Worm (Caenorhabditis elegans) whole organism, young adult: ENCODE data around the gene rps-2.

Experiments
- attf-5 ChIP-seq: fragments of 200-800 bp; sonication (Bioruptor generic); optimal IDR thresholded peaks from 2 replicates; lab custom pipeline; 2018; ENCODE audit warnings: mild to moderate bottlenecking, missing genetic modification characterization, missing compliant biosample characterization
- sdz-38 ChIP-seq: sonication (generic microtip); optimal IDR thresholded peaks from 2 replicates; lab custom pipeline; 2016; ENCODE audit warnings: missing genotype, missing genetic modification characterization, missing compliant biosample characterization

ce11 chrIV:7903359-7903758 is 22.8 kb downstream of the rps-2 start, which contains the start of gene C49H3.6:
- TF ChIP-seq attf-5 (GFP tag; lab: Kevin White, UChicago) (no peak), sdz-38 (tag; lab: Kevin White, UChicago) (no peak)
